Worm (Caenorhabditis elegans): Measurements from ENCODE around the gene pph-4.1.

Gene pph-4.1

ce11 chrIII:12356588-12356987 lies 5.5 kb upstream of the pph-4.1 start:
- TF ChIP-seq flt-1 (GFP tag; IDR thresholded peaks at IDR 0.05) (no peak), klf-2 (GFP tag; conservative IDR thresholded peaks at IDR 0.05) (no peak), ztf-29 (GFP tag; IDR thresholded peaks at IDR 0.05) (no peak), ztf-23 (GFP tag; IDR thresholded peaks at IDR 0.05) (no peak), T22C8.4 (GFP tag; IDR thresholded peaks at IDR 0.05) (no peak), cog-1 (tag; optimal IDR thresholded peaks at IDR 0.05) (no peak), tab-1 (GFP tag; IDR thresholded peaks at IDR 0.05) (no peak), ref-1 (GFP tag; conservative IDR thresholded peaks at IDR 0.05) (no peak), med-1 (GFP tag; optimal IDR thresholded peaks at IDR 0.05; ENCODE audit: insufficient read depth) (no peak)

- TF ChIP-seq cog-1 (tag; optimal IDR thresholded peaks at IDR 0.05) (no peak), tab-1 (GFP tag; IDR thresholded peaks at IDR 0.05) (no peak), med-1 (GFP tag; optimal IDR thresholded peaks at IDR 0.05; ENCODE audit: insufficient read depth) (no peak), ref-1 (GFP tag; conservative IDR thresholded peaks at IDR 0.05) (no peak)
Measured at ce11 chrIII:12349027-12349426, 2.1 kb downstream of the pph-4.1 start.

ce11 chrIII:12344940-12345339 lies 6.2 kb downstream of the pph-4.1 start:
- TF ChIP-seq flt-1 (GFP tag; IDR thresholded peaks at IDR 0.05): no peak
- no peak for TF ChIP-seq klf-2 (GFP tag; conservative IDR thresholded peaks at IDR 0.05)
- TF ChIP-seq med-1 (GFP tag; optimal IDR thresholded peaks at IDR 0.05; ENCODE audit: insufficient read depth): no peak
- TF ChIP-seq T22C8.4 (GFP tag; IDR thresholded peaks at IDR 0.05): no peak
- no peak for TF ChIP-seq cog-1 (tag; optimal IDR thresholded peaks at IDR 0.05)
- TF ChIP-seq ztf-29 (GFP tag; IDR thresholded peaks at IDR 0.05): no peak
- TF ChIP-seq ztf-23 (GFP tag; IDR thresholded peaks at IDR 0.05): no peak
- no peak for TF ChIP-seq ref-1 (GFP tag; conservative IDR thresholded peaks at IDR 0.05)
- TF ChIP-seq tab-1 (GFP tag; IDR thresholded peaks at IDR 0.05): no peak

ce11 chrIII:12335400-12335994 lies 15.6 kb downstream of the pph-4.1 start:
- TF ChIP-seq klf-2 (GFP tag; conservative IDR thresholded peaks at IDR 0.05) (no peak), T22C8.4 (GFP tag; IDR thresholded peaks at IDR 0.05) (no peak)

ce11 chrIII:12334268-12334667 lies 16.9 kb downstream of the pph-4.1 start:
- TF ChIP-seq ztf-29 (GFP tag; IDR thresholded peaks at IDR 0.05) (no peak), ztf-23 (GFP tag; IDR thresholded peaks at IDR 0.05) (no peak), tab-1 (GFP tag; IDR thresholded peaks at IDR 0.05) (no peak), flt-1 (GFP tag; IDR thresholded peaks at IDR 0.05) (no peak), ref-1 (GFP tag; conservative IDR thresholded peaks at IDR 0.05) (no peak), T22C8.4 (GFP tag; IDR thresholded peaks at IDR 0.05) (no peak), cog-1 (tag; optimal IDR thresholded peaks at IDR 0.05) (no peak), med-1 (GFP tag; optimal IDR thresholded peaks at IDR 0.05; ENCODE audit: insufficient read depth) (no peak), klf-2 (GFP tag; conservative IDR thresholded peaks at IDR 0.05) (no peak)

- no peak for TF ChIP-seq flt-1 (GFP tag; IDR thresholded peaks at IDR 0.05)
- no peak for TF ChIP-seq T22C8.4 (GFP tag; IDR thresholded peaks at IDR 0.05)
- no peak for TF ChIP-seq ztf-23 (GFP tag; IDR thresholded peaks at IDR 0.05)
- TF ChIP-seq klf-2 (GFP tag; conservative IDR thresholded peaks at IDR 0.05): no peak
- TF ChIP-seq ref-1 (GFP tag; conservative IDR thresholded peaks at IDR 0.05): no peak
- TF ChIP-seq tab-1 (GFP tag; IDR thresholded peaks at IDR 0.05): no peak
- TF ChIP-seq ztf-29 (GFP tag; IDR thresholded peaks at IDR 0.05): no peak
- TF ChIP-seq cog-1 (tag; optimal IDR thresholded peaks at IDR 0.05): no peak
- TF ChIP-seq med-1 (GFP tag; optimal IDR thresholded peaks at IDR 0.05; ENCODE audit: insufficient read depth): no peak
Measured at ce11 chrIII:12333445-12333844, 17.7 kb downstream of the pph-4.1 start, which contains the start of gene zip-1. zip-1 (plus strand) TSS chrIII:12333745.

ce11 chrIII:12331300-12331699 lies 19.8 kb downstream of the pph-4.1 start:
- TF ChIP-seq med-1 (GFP tag; optimal IDR thresholded peaks at IDR 0.05; ENCODE audit: insufficient read depth): no peak
- no peak for TF ChIP-seq tab-1 (GFP tag; IDR thresholded peaks at IDR 0.05)
- no peak for TF ChIP-seq cog-1 (tag; optimal IDR thresholded peaks at IDR 0.05)
- TF ChIP-seq T22C8.4 (GFP tag; IDR thresholded peaks at IDR 0.05): no peak
- TF ChIP-seq flt-1 (GFP tag; IDR thresholded peaks at IDR 0.05): no peak
- TF ChIP-seq ztf-29 (GFP tag; IDR thresholded peaks at IDR 0.05): no peak
- TF ChIP-seq ztf-23 (GFP tag; IDR thresholded peaks at IDR 0.05): no peak
- no peak for TF ChIP-seq ref-1 (GFP tag; conservative IDR thresholded peaks at IDR 0.05)
- no peak for TF ChIP-seq klf-2 (GFP tag; conservative IDR thresholded peaks at IDR 0.05)

ce11 chrIII:12327528-12327997 lies 23.6 kb downstream of the pph-4.1 start, which contains the start of the genes zip-12 and Y75B8A.63:
zip-12 (plus strand) TSS chrIII:12327914.
Y75B8A.63 (plus strand) TSS chrIII:12327947.
- TF ChIP-seq T22C8.4 (GFP tag; IDR thresholded peaks at IDR 0.05) (no peak), flt-1 (GFP tag; IDR thresholded peaks at IDR 0.05) (no peak), tab-1 (GFP tag; IDR thresholded peaks at IDR 0.05) (no peak), ztf-23 (GFP tag; IDR thresholded peaks at IDR 0.05) (no peak), cog-1 (tag; optimal IDR thresholded peaks at IDR 0.05) (no peak), ztf-29 (GFP tag; IDR thresholded peaks at IDR 0.05) (no peak), klf-2 (GFP tag; conservative IDR thresholded peaks at IDR 0.05) (no peak), med-1 (GFP tag; optimal IDR thresholded peaks at IDR 0.05; ENCODE audit: insufficient read depth) (no peak), ref-1 (GFP tag; conservative IDR thresholded peaks at IDR 0.05) (no peak)

- no peak for TF ChIP-seq ref-1 (GFP tag; conservative IDR thresholded peaks at IDR 0.05)
- TF ChIP-seq tab-1 (GFP tag; IDR thresholded peaks at IDR 0.05): no peak
- TF ChIP-seq flt-1 (GFP tag; IDR thresholded peaks at IDR 0.05): no peak
- no peak for TF ChIP-seq ztf-29 (GFP tag; IDR thresholded peaks at IDR 0.05)
- TF ChIP-seq med-1 (GFP tag; optimal IDR thresholded peaks at IDR 0.05; ENCODE audit: insufficient read depth): no peak
- TF ChIP-seq T22C8.4 (GFP tag; IDR thresholded peaks at IDR 0.05): no peak
- TF ChIP-seq cog-1 (tag; optimal IDR thresholded peaks at IDR 0.05): no peak
- no peak for TF ChIP-seq ztf-23 (GFP tag; IDR thresholded peaks at IDR 0.05)
- no peak for TF ChIP-seq klf-2 (GFP tag; conservative IDR thresholded peaks at IDR 0.05)
Measured at ce11 chrIII:12325284-12325683, 25.9 kb downstream of the pph-4.1 start.

- no peak for TF ChIP-seq ztf-29 (GFP tag; IDR thresholded peaks at IDR 0.05)
- TF ChIP-seq klf-2 (GFP tag; conservative IDR thresholded peaks at IDR 0.05): no peak
- no peak for TF ChIP-seq flt-1 (GFP tag; IDR thresholded peaks at IDR 0.05)
- TF ChIP-seq T22C8.4 (GFP tag; IDR thresholded peaks at IDR 0.05): no peak
- no peak for TF ChIP-seq ref-1 (GFP tag; conservative IDR thresholded peaks at IDR 0.05)
- TF ChIP-seq cog-1 (tag; optimal IDR thresholded peaks at IDR 0.05): no peak
- no peak for TF ChIP-seq ztf-23 (GFP tag; IDR thresholded peaks at IDR 0.05)
- no peak for TF ChIP-seq tab-1 (GFP tag; IDR thresholded peaks at IDR 0.05)
- no peak for TF ChIP-seq med-1 (GFP tag; optimal IDR thresholded peaks at IDR 0.05; ENCODE audit: insufficient read depth)
Measured at ce11 chrIII:12318794-12319193, 32.3 kb downstream of the pph-4.1 start, which contains the start of gene Y75B8A.28. Y75B8A.28 (plus strand) TSS chrIII:12319089.

Data from whole organism, midembryonic.